Worm (Caenorhabditis elegans) whole organism, L1 larva: Measurements from ENCODE around the gene plr-1.

Experiments used
- ceh-8 ChIP-seq: fragments of 200-800 bp; sonication (Bioruptor generic); optimal IDR thresholded peaks from 2 replicates; lab custom pipeline; 2018; ENCODE audit warnings: mild to moderate bottlenecking, missing genetic modification characterization, moderate library complexity, missing compliant biosample characterization
- dpl-1 ChIP-seq, 3 experiments: fragments of 150-350 bp in 2 of 3; sonication (generic microtip) in 1 of 3; optimal IDR thresholded peaks; 2 replicates each; lab custom pipeline; 2014 to 2017; ENCODE audit warnings: missing biosample characterization in 3 of 3, missing genetic modification characterization in 3 of 3, missing genetic modification reagents in 3 of 3
- efl-1 ChIP-seq, 4 experiments: fragments of 150-350 bp; optimal IDR thresholded peaks in 3 of 4; peaks in 1 of 4; 1 replicate in 1 of 4; 2 replicates in 3 of 4; lab custom pipeline; 2014; ENCODE audit warnings: missing biosample characterization in 2 of 4, missing genetic modification characterization in 2 of 4, missing genetic modification reagents in 2 of 4
- nhr-77 ChIP-seq: fragments of 150-350 bp; optimal IDR thresholded peaks from 2 replicates; lab custom pipeline; 2014; ENCODE audit warnings: missing biosample characterization, missing genetic modification characterization
- sox-4 ChIP-seq: sonication (generic microtip); optimal IDR thresholded peaks from 2 replicates; lab custom pipeline; 2016; ENCODE audit warnings: missing genetic modification characterization, missing compliant biosample characterization

The plr-1 gene

ce11 chrIII:11510120-11510519 is 53.4 kb downstream of the plr-1 start:
- TF ChIP-seq dpl-1 (GFP tag; optimal IDR thresholded peaks at IDR 0.05; lab: Kevin White, UChicago) (peak in 1 of 3 experiments; percentile 26), efl-1 (optimal IDR thresholded peaks at IDR 0.05; lab: Kevin White, UChicago) (peak in 1 of 2 experiments; percentile 32), efl-1 (GFP tag; optimal IDR thresholded peaks at IDR 0.05 in 1 of 2; lab: Kevin White, UChicago) (peak; percentile 10 to 92), sox-4 (tag; lab: Kevin White, UChicago) (no peak)
- TF ChIP-seq, all 84 proteins: peak for 2

ce11 chrIII:11510826-11511225 is 54.1 kb downstream of the plr-1 start:
- no peak for TF ChIP-seq efl-1 (optimal IDR thresholded peaks at IDR 0.05; lab: Kevin White, UChicago)
- TF ChIP-seq efl-1 (GFP tag; optimal IDR thresholded peaks at IDR 0.05 in 1 of 2; lab: Kevin White, UChicago) = peak in 1 of 2 experiments; percentile 57
- TF ChIP-seq nhr-77 (tag; lab: Kevin White, UChicago) = no peak
- peak; percentile 19 for TF ChIP-seq ceh-8 (GFP tag; lab: Kevin White, UChicago)
